Fruit fly (Drosophila melanogaster) whole organism, embryonic: ENCODE results near the gene CG9919.

Experiments
- Asciz ChIP-seq: fragments of 200-800 bp; sonication (Bioruptor generic); optimal IDR thresholded peaks from 2 replicates; lab custom pipeline; 2017; ENCODE audit warnings: missing biosample characterization, mild to moderate bottlenecking, missing genetic modification characterization, missing genetic modification reagents
- Bdp1 ChIP-seq: fragments of 200-800 bp; sonication (Bioruptor generic); optimal IDR thresholded peaks from 3 replicates; lab custom pipeline; 2016; ENCODE audit warnings: missing biosample characterization, missing genetic modification characterization
- CG10274 ChIP-seq: fragments of 200-800 bp; sonication (Bioruptor generic); optimal IDR thresholded peaks from 3 replicates; lab custom pipeline; 2017; ENCODE audit warnings: missing biosample characterization, mild to moderate bottlenecking, missing genetic modification characterization
- CG10959 ChIP-seq: fragments of 200-800 bp; sonication (Bioruptor generic); IDR thresholded peaks from 2 replicates; pipeline ENCODE4 v1.3.6; 2022; ENCODE audit warnings: missing biosample characterization, missing genetic modification characterization
- CG12659 ChIP-seq: fragments of 200-800 bp; sonication (Bioruptor generic); optimal IDR thresholded peaks from 3 replicates; lab custom pipeline; 2017; ENCODE audit warnings: mild to moderate bottlenecking, missing biosample characterization, missing genetic modification reagents, missing genetic modification characterization
- CG12942 ChIP-seq: fragments of 200-800 bp; sonication (Bioruptor generic); optimal IDR thresholded peaks from 3 replicates; lab custom pipeline; 2016; ENCODE audit warnings: missing biosample characterization, missing genetic modification characterization
- CG15011 ChIP-seq: fragments of 200-800 bp; sonication (Bioruptor generic); optimal IDR thresholded peaks from 3 replicates; lab custom pipeline; 2018; ENCODE audit warnings: missing biosample characterization, mild to moderate bottlenecking, missing genetic modification characterization
- CG15514 ChIP-seq: fragments of 200-800 bp; sonication (Bioruptor generic); optimal IDR thresholded peaks from 3 replicates; lab custom pipeline; 2017; ENCODE audit warnings: missing biosample characterization, missing genetic modification characterization, mild to moderate bottlenecking, moderate library complexity, missing genetic modification reagents
- CG1647 ChIP-seq: fragments of 200-800 bp; sonication (Bioruptor generic); optimal IDR thresholded peaks from 3 replicates; lab custom pipeline; 2016; ENCODE audit warnings: missing biosample characterization, missing genetic modification characterization
- CG17568 ChIP-seq: fragments of 200-800 bp; sonication (Bioruptor generic); optimal IDR thresholded peaks from 2 replicates; lab custom pipeline; 2018; ENCODE audit warnings: missing biosample characterization, mild to moderate bottlenecking, missing genetic modification characterization, moderate library complexity
- CG2712 ChIP-seq: fragments of 200-800 bp; optimal IDR thresholded peaks from 3 replicates; lab custom pipeline; 2019; ENCODE audit warnings: missing biosample characterization, mild to moderate bottlenecking, missing genetic modification characterization, moderate library complexity
- CG31441 ChIP-seq: fragments of 200-800 bp; sonication (Bioruptor generic); IDR thresholded peaks from 2 replicates; pipeline ENCODE4 v1.3.6; 2022; ENCODE audit warnings: missing biosample characterization, missing genetic modification characterization
- CG33213 ChIP-seq: fragments of 200-800 bp; sonication (Bioruptor generic); optimal IDR thresholded peaks from 3 replicates; lab custom pipeline; 2016; ENCODE audit warnings: missing biosample characterization, missing genetic modification characterization
- CG7357 ChIP-seq: fragments of 200-800 bp; sonication (Bioruptor generic); IDR thresholded peaks from 3 replicates; pipeline ENCODE4 v1.3.6; 2022; ENCODE audit warnings: missing biosample characterization, missing genetic modification characterization
- CG7928 ChIP-seq: fragments of 200-800 bp; sonication (Bioruptor generic); optimal IDR thresholded peaks from 2 replicates; lab custom pipeline; 2017; ENCODE audit warnings: missing biosample characterization, mild to moderate bottlenecking, missing genetic modification characterization
- CG8089 ChIP-seq: fragments of 200-800 bp; sonication (Bioruptor generic); optimal IDR thresholded peaks from 3 replicates; lab custom pipeline; 2016; ENCODE audit warnings: missing biosample characterization, missing genetic modification characterization
- CG8924 ChIP-seq: fragments of 200-800 bp; optimal IDR thresholded peaks from 3 replicates; lab custom pipeline; 2019; ENCODE audit warnings: missing biosample characterization, mild to moderate bottlenecking, missing genetic modification characterization, moderate library complexity
- CG9609 ChIP-seq: fragments of 200-800 bp; sonication (Bioruptor generic); optimal IDR thresholded peaks from 3 replicates; lab custom pipeline; 2016; ENCODE audit warnings: missing biosample characterization, missing genetic modification characterization
- HLH4C ChIP-seq: fragments of 200-800 bp; sonication (Bioruptor generic); IDR thresholded peaks from 3 replicates; pipeline ENCODE4 v1.3.6; 2022; ENCODE audit warnings: missing biosample characterization, missing genetic modification characterization; ENCODE audit not compliant: partially characterized antibody
- HmgZ ChIP-seq: fragments of 200-800 bp; sonication (Bioruptor generic); optimal IDR thresholded peaks from 2 replicates; lab custom pipeline; 2018; ENCODE audit warnings: missing biosample characterization, mild to moderate bottlenecking, missing genetic modification characterization
- Hr51 ChIP-seq, 2 experiments: fragments of 200-800 bp; sonication (Bioruptor generic); optimal IDR thresholded peaks; 2 replicates in 1 of 2; 3 replicates in 1 of 2; lab custom pipeline; 2016 to 2018; ENCODE audit warnings: missing biosample characterization in 2 of 2, missing genetic modification characterization in 2 of 2, mild to moderate bottlenecking in 1 of 2, moderate library complexity in 1 of 2
- Nf-YB ChIP-seq: fragments of 200-800 bp; sonication (Bioruptor generic); optimal IDR thresholded peaks from 3 replicates; lab custom pipeline; 2019; ENCODE audit warnings: missing biosample characterization, mild to moderate bottlenecking, missing genetic modification characterization, moderate library complexity
- Sox102F ChIP-seq: fragments of 200-800 bp; sonication (Bioruptor generic); optimal IDR thresholded peaks from 2 replicates; lab custom pipeline; 2018; ENCODE audit warnings: missing biosample characterization, mild to moderate bottlenecking, missing genetic modification characterization, moderate library complexity
- Sry-β ChIP-seq: fragments of 200-800 bp; sonication (Bioruptor generic); optimal IDR thresholded peaks from 2 replicates; lab custom pipeline; 2018; ENCODE audit warnings: missing biosample characterization, mild to moderate bottlenecking, missing genetic modification characterization, moderate library complexity
- Sry-δ ChIP-seq: fragments of 200-800 bp; sonication (Bioruptor generic); optimal IDR thresholded peaks from 2 replicates; lab custom pipeline; 2016; ENCODE audit warnings: missing biosample characterization, missing genetic modification characterization
- ato ChIP-seq: fragments of 200-800 bp; sonication (Bioruptor generic); IDR thresholded peaks from 2 replicates; pipeline ENCODE4 v1.3.6; 2022; ENCODE audit warnings: missing biosample characterization, missing genetic modification characterization; ENCODE audit not compliant: partially characterized antibody
- bbx ChIP-seq: fragments of 200-800 bp; sonication (Bioruptor generic); IDR thresholded peaks from 2 replicates; pipeline ENCODE4 v1.3.6; 2022; ENCODE audit warnings: missing biosample characterization, missing genetic modification characterization; ENCODE audit not compliant: partially characterized antibody
- br ChIP-seq: fragments of >200 bp; optimal IDR thresholded peaks from 2 replicates; lab custom pipeline; 2017
- ci ChIP-seq: fragments of 200-800 bp; sonication (Bioruptor generic); IDR thresholded peaks from 3 replicates; pipeline ENCODE4 v1.3.6; 2022; ENCODE audit warnings: missing biosample characterization, missing genetic modification characterization
- dimm ChIP-seq: fragments of 200-800 bp; sonication (Bioruptor generic); IDR thresholded peaks from 2 replicates; pipeline ENCODE4 v1.3.6; 2022; ENCODE audit warnings: missing biosample characterization, missing genetic modification characterization
- ems ChIP-seq: fragments of 200-800 bp; sonication (Bioruptor generic); optimal IDR thresholded peaks from 3 replicates; lab custom pipeline; 2016; ENCODE audit warnings: missing biosample characterization, missing genetic modification characterization
- exex ChIP-seq: fragments of 200-800 bp; sonication (Bioruptor generic); optimal IDR thresholded peaks from 4 replicates; lab custom pipeline; 2018; ENCODE audit warnings: missing biosample characterization, mild to moderate bottlenecking, missing genetic modification characterization, moderate library complexity
- gfzf ChIP-seq: fragments of 200-800 bp; sonication (Bioruptor generic); optimal IDR thresholded peaks from 2 replicates; lab custom pipeline; 2016; ENCODE audit warnings: missing biosample characterization, mild to moderate bottlenecking, missing genetic modification characterization, moderate library complexity
- gro ChIP-seq: fragments of 200-800 bp; sonication (Bioruptor generic); optimal IDR thresholded peaks from 2 replicates; lab custom pipeline; 2016; ENCODE audit warnings: missing biosample characterization, missing genetic modification characterization
- gsb-n ChIP-seq: fragments of 200-800 bp; sonication (Bioruptor generic); optimal IDR thresholded peaks from 3 replicates; lab custom pipeline; 2018; ENCODE audit warnings: missing biosample characterization, mild to moderate bottlenecking, missing genetic modification characterization
- h ChIP-seq: fragments of >200 bp; optimal IDR thresholded peaks from 2 replicates; lab custom pipeline; 2017
- hbn ChIP-seq: fragments of 200-800 bp; sonication (Bioruptor generic); IDR thresholded peaks from 2 replicates; pipeline ENCODE4 v1.3.6; 2022; ENCODE audit warnings: missing biosample characterization, missing genetic modification characterization; ENCODE audit not compliant: partially characterized antibody
- jing ChIP-seq: fragments of 200-800 bp; sonication (Bioruptor generic); optimal IDR thresholded peaks from 2 replicates; lab custom pipeline; 2018; ENCODE audit warnings: missing biosample characterization, mild to moderate bottlenecking, missing genetic modification characterization
- jumu ChIP-seq: fragments of 200-800 bp; sonication (Bioruptor generic); optimal IDR thresholded peaks from 3 replicates; lab custom pipeline; 2016; ENCODE audit warnings: missing biosample characterization, missing genetic modification characterization
- lmd ChIP-seq: fragments of 200-800 bp; sonication (Bioruptor generic); IDR thresholded peaks from 2 replicates; pipeline ENCODE4 v1.3.6; 2022; ENCODE audit warnings: missing biosample characterization, missing genetic modification characterization
- mirr ChIP-seq: fragments of 200-800 bp; sonication (Bioruptor generic); optimal IDR thresholded peaks from 3 replicates; lab custom pipeline; 2018; ENCODE audit warnings: missing biosample characterization, mild to moderate bottlenecking, missing genetic modification characterization
- pfk ChIP-seq: fragments of 200-800 bp; sonication (Bioruptor generic); optimal IDR thresholded peaks from 2 replicates; lab custom pipeline; 2018; ENCODE audit warnings: missing biosample characterization, mild to moderate bottlenecking, missing genetic modification characterization, moderate library complexity
- pnt ChIP-seq: fragments of 200-800 bp; sonication (Bioruptor generic); optimal IDR thresholded peaks from 3 replicates; lab custom pipeline; 2016; ENCODE audit warnings: missing biosample characterization, missing genetic modification characterization
- psq ChIP-seq: fragments of 200-800 bp; sonication (Bioruptor generic); optimal IDR thresholded peaks from 2 replicates; lab custom pipeline; 2017; ENCODE audit warnings: missing biosample characterization, missing genetic modification characterization
- ro ChIP-seq: fragments of 200-800 bp; sonication (Bioruptor generic); IDR thresholded peaks from 2 replicates; pipeline ENCODE4 v1.3.6; 2022; ENCODE audit warnings: missing biosample characterization, missing genetic modification characterization
- shn ChIP-seq: fragments of 200-800 bp; sonication (Bioruptor generic); optimal IDR thresholded peaks from 3 replicates; lab custom pipeline; 2016; ENCODE audit warnings: missing biosample characterization, missing genetic modification characterization
- slbo ChIP-seq: fragments of 200-800 bp; sonication (Bioruptor generic); IDR thresholded peaks from 2 replicates; pipeline ENCODE4 v1.3.6; 2022; ENCODE audit warnings: missing biosample characterization, missing genetic modification characterization
- sug ChIP-seq: fragments of 200-800 bp; optimal IDR thresholded peaks from 2 replicates; lab custom pipeline; 2019; ENCODE audit warnings: missing biosample characterization, mild to moderate bottlenecking, missing genetic modification characterization, moderate library complexity
- tup ChIP-seq: fragments of 200-800 bp; sonication (Bioruptor generic); optimal IDR thresholded peaks from 2 replicates; lab custom pipeline; 2016; ENCODE audit warnings: missing biosample characterization, mild to moderate bottlenecking, missing genetic modification characterization, moderate library complexity
- zfh2 ChIP-seq: fragments of 200-800 bp; sonication (Bioruptor generic); optimal IDR thresholded peaks from 2 replicates; lab custom pipeline; 2016; ENCODE audit warnings: missing biosample characterization, missing genetic modification characterization

CG9919 gene

dm6 chrX:16320197-16320921, 10.2 kb downstream of the CG9919 start, which contains the start of gene Cyp1 (continued):
- TF ChIP-seq HLH4C (GFP tag; lab: Robert Waterston, UW) (peak; percentile 68; the same call in 2 of the 3 replicates), HmgZ (peak; percentile 24), CG15011 (no peak), gfzf (peak; percentile 28), exex (tag; lab: Kevin White, UChicago) (no peak), Nf-YB (GFP tag; lab: Kevin White, UChicago) (no peak), bbx (GFP tag; lab: Robert Waterston, UW) (peak; percentile 90), gro (GFP tag; lab: Kevin White, UChicago) (no peak), shn (GFP tag; lab: Kevin White, UChicago) (no peak), CG12942 (no peak), CG33213 (GFP tag; lab: Kevin White, UChicago) (no peak), lmd (GFP tag; lab: Robert Waterston, UW) (peak; percentile 55), hbn (GFP tag; lab: Robert Waterston, UW) (peak; percentile 66), h (no peak), CG7357 (GFP tag; lab: Robert Waterston, UW) (peak; percentile 34; the same call in 1 of the 3 replicates), slbo (GFP tag; lab: Robert Waterston, UW) (peak; percentile 72; the same call in 1 of the 2 replicates), CG31441 (peak; percentile 99), jing (GFP tag; lab: Kevin White, UChicago) (no peak), Hr51 (GFP tag; optimal IDR thresholded peaks at IDR 0.05; lab: Kevin White, UChicago) (peak in 1 of 2 experiments; percentile 5), mirr (peak; percentile 25), ems (no peak), jumu (peak; percentile 5), Bdp1 (GFP tag; lab: Kevin White, UChicago) (no peak), Asciz (GFP tag; lab: Kevin White, UChicago) (no peak), Sry-β (GFP tag; lab: Kevin White, UChicago) (peak; percentile 13), br (lab: Kevin White, UChicago) (no peak), CG9609 (GFP tag; lab: Kevin White, UChicago) (no peak), CG2712 (tag; lab: Kevin White, UChicago) (peak; percentile 51), gsb-n (no peak), CG10274 (GFP tag; lab: Kevin White, UChicago) (no peak), CG1647 (GFP tag; lab: Kevin White, UChicago) (no peak), ato (GFP tag; lab: Robert Waterston, UW) (peak; percentile 82), CG8924 (tag; lab: Kevin White, UChicago) (peak; percentile 10), CG8089 (no peak), Sox102F (no peak), psq (GFP tag; lab: Kevin White, UChicago) (no peak), CG12659 (GFP tag; lab: Kevin White, UChicago) (peak; percentile 60), CG7928 (no peak), ro (no peak), pnt (GFP tag; lab: Kevin White, UChicago) (no peak), CG15514 (peak; percentile 88), ci (GFP tag; lab: Robert Waterston, UW) (peak; percentile 77), CG10959 (GFP tag; lab: Robert Waterston, UW) (no peak), Sry-δ (peak; percentile 80), zfh2 (peak; percentile 42), sug (tag; lab: Kevin White, UChicago) (no peak), CG17568 (no peak), pfk (GFP tag; lab: Kevin White, UChicago) (peak; percentile 98), dimm (GFP tag; lab: Robert Waterston, UW) (no peak), tup (GFP tag; lab: Kevin White, UChicago) (peak; percentile 19)
